Fruit fly (Drosophila melanogaster): ENCODE results near the gene CG15756.
A peak's percentile ranks its signal among the peaks of the same experiment; 100 is the strongest.

DNA sequence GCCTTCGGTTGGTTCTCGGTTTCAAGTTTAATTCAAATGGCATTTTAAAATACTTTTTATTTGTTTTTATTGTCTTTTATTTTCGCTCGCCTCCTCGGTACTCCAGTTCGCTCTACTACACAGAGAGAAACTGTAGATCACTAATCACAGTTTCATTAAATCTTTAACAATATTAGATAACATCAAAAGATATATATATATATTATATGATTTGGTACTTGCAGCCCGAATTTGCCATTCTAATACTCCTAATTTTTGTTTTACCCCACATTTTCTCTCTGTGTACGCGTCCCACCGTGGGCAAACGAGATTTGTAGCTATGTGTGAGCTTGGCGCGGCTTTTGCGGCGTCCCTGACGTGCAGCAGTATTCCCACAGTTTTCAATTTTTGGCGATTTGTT, 4.5 kb upstream of the CG15756 start:
- TF ChIP-seq Sp1 (GFP tag; optimal IDR thresholded peaks at IDR 0.05) (peak; percentile 52), br (GFP tag; optimal IDR thresholded peaks at IDR 0.05) (no peak), OdsH (GFP tag; optimal IDR thresholded peaks at IDR 0.05) (peak; percentile 56), psq (GFP tag; optimal IDR thresholded peaks at IDR 0.05) (peak; percentile 53), usp (GFP tag; optimal IDR thresholded peaks at IDR 0.05) (no peak), tai (GFP tag; optimal IDR thresholded peaks at IDR 0.05) (no peak), foxo (GFP tag; optimal IDR thresholded peaks at IDR 0.05) (peak in 1 of 2 experiments; percentile 70), Hnf4 (GFP tag; optimal IDR thresholded peaks at IDR 0.05) (no peak), Rel (GFP tag; optimal IDR thresholded peaks at IDR 0.05) (no peak), Rel (tag; optimal IDR thresholded peaks at IDR 0.05) (no peak)

Data from whole organism, wandering third instar larva.